Worm (Caenorhabditis elegans): ENCODE data around the gene ugt-57.

ce11 chrX:6946789-6947188 lies 44.7 kb upstream of the ugt-57 start:
- TF ChIP-seq lsy-2 (tag; optimal IDR thresholded peaks at IDR 0.05) (no peak), nhr-28 (tag; optimal IDR thresholded peaks at IDR 0.05) (no peak), ztf-11 (tag; optimal IDR thresholded peaks at IDR 0.05) (no peak), snpc-4 (tag; optimal IDR thresholded peaks at IDR 0.05) (no peak), unc-62 (GFP tag; optimal IDR thresholded peaks at IDR 0.05) (no peak), sem-2 (GFP tag; optimal IDR thresholded peaks at IDR 0.05) (no peak), ceh-83 (GFP tag; optimal IDR thresholded peaks at IDR 0.05) (no peak), lin-13 (tag; optimal IDR thresholded peaks at IDR 0.05) (no peak), mep-1 (tag; optimal IDR thresholded peaks at IDR 0.05) (no peak), pha-4 (tag; optimal IDR thresholded peaks at IDR 0.05) (no peak), unc-120 (tag; optimal IDR thresholded peaks at IDR 0.05; ENCODE audit: poor library complexity, severe bottlenecking) (no peak)

Measured in whole organism, mixed stage, embryonic.